Fruit fly (Drosophila melanogaster) whole organism, embryonic: Measurements from ENCODE around the gene CG9222.

Experiments used
- ATbp ChIP-seq: fragments of 200-800 bp; sonication (Bioruptor generic); optimal IDR thresholded peaks from 2 replicates; lab custom pipeline; 2017; ENCODE audit warnings: missing biosample characterization, mild to moderate bottlenecking, missing genetic modification characterization, missing genetic modification reagents
- Atf-2 ChIP-seq: fragments of 200-800 bp; sonication (Bioruptor generic); optimal IDR thresholded peaks from 2 replicates; lab custom pipeline; 2016; ENCODE audit warnings: missing biosample characterization, missing genetic modification characterization
- Bdp1 ChIP-seq: fragments of 200-800 bp; sonication (Bioruptor generic); optimal IDR thresholded peaks from 3 replicates; lab custom pipeline; 2016; ENCODE audit warnings: missing biosample characterization, missing genetic modification characterization
- C15 ChIP-seq: fragments of 200-800 bp; sonication (Bioruptor generic); IDR thresholded peaks from 3 replicates; pipeline ENCODE4 v1.3.6; 2022; ENCODE audit warnings: missing biosample characterization, missing genetic modification characterization
- CG10267 ChIP-seq: fragments of 200-800 bp; sonication (Bioruptor generic); optimal IDR thresholded peaks from 2 replicates; lab custom pipeline; 2018; ENCODE audit warnings: missing biosample characterization, mild to moderate bottlenecking, missing genetic modification characterization, moderate library complexity
- CG11093 ChIP-seq: fragments of 200-800 bp; sonication (Bioruptor generic); IDR thresholded peaks from 3 replicates; pipeline ENCODE4 v1.3.6; 2022; ENCODE audit warnings: missing biosample characterization, missing genetic modification characterization
- CG12744 ChIP-seq: fragments of 200-800 bp; sonication (Bioruptor generic); optimal IDR thresholded peaks from 2 replicates; lab custom pipeline; 2016; ENCODE audit warnings: missing biosample characterization, missing genetic modification characterization
- CG15011 ChIP-seq: fragments of 200-800 bp; sonication (Bioruptor generic); optimal IDR thresholded peaks from 3 replicates; lab custom pipeline; 2018; ENCODE audit warnings: missing biosample characterization, mild to moderate bottlenecking, missing genetic modification characterization
- CG17802 ChIP-seq: fragments of 200-800 bp; sonication (Bioruptor generic); optimal IDR thresholded peaks from 2 replicates; lab custom pipeline; 2018; ENCODE audit warnings: missing biosample characterization, mild to moderate bottlenecking, missing genetic modification characterization, moderate library complexity
- CG30431 ChIP-seq: fragments of 200-800 bp; sonication (Bioruptor generic); optimal IDR thresholded peaks from 2 replicates; lab custom pipeline; 2017; ENCODE audit warnings: missing biosample characterization, missing genetic modification characterization
- CG32772 ChIP-seq: fragments of 200-800 bp; sonication (Bioruptor generic); IDR thresholded peaks from 2 replicates; pipeline ENCODE4 v1.3.6; 2022; ENCODE audit warnings: missing biosample characterization, missing genetic modification characterization
- CG4360 ChIP-seq: fragments of 200-800 bp; sonication (Bioruptor generic); IDR thresholded peaks from 2 replicates; pipeline ENCODE4 v1.3.6; 2022; ENCODE audit warnings: missing biosample characterization, missing genetic modification characterization
- CG43689 ChIP-seq: fragments of 200-800 bp; sonication (Bioruptor generic); IDR thresholded peaks from 2 replicates; pipeline ENCODE4 v1.3.6; 2022; ENCODE audit warnings: missing biosample characterization, missing genetic modification characterization
- CG6765 ChIP-seq: fragments of 200-800 bp; sonication (Bioruptor generic); optimal IDR thresholded peaks from 3 replicates; lab custom pipeline; 2017; ENCODE audit warnings: missing biosample characterization, mild to moderate bottlenecking, missing genetic modification characterization
- CG6813 ChIP-seq: fragments of 200-800 bp; sonication (Bioruptor generic); optimal IDR thresholded peaks from 2 replicates; lab custom pipeline; 2017; ENCODE audit warnings: missing biosample characterization, missing genetic modification characterization, mild to moderate bottlenecking, moderate library complexity, missing genetic modification reagents
- CG8089 ChIP-seq: fragments of 200-800 bp; sonication (Bioruptor generic); optimal IDR thresholded peaks from 3 replicates; lab custom pipeline; 2016; ENCODE audit warnings: missing biosample characterization, missing genetic modification characterization
- CG8359 ChIP-seq: fragments of 200-800 bp; sonication (Bioruptor generic); optimal IDR thresholded peaks from 2 replicates; lab custom pipeline; 2017; ENCODE audit warnings: missing biosample characterization, mild to moderate bottlenecking, missing genetic modification characterization, borderline replicate concordance
- CG9609 ChIP-seq: fragments of 200-800 bp; sonication (Bioruptor generic); optimal IDR thresholded peaks from 3 replicates; lab custom pipeline; 2016; ENCODE audit warnings: missing biosample characterization, missing genetic modification characterization
- CG9797 ChIP-seq: fragments of 200-800 bp; sonication (Bioruptor generic); optimal IDR thresholded peaks from 3 replicates; lab custom pipeline; 2018; ENCODE audit warnings: missing biosample characterization, mild to moderate bottlenecking, missing genetic modification characterization
- CG9876 ChIP-seq: fragments of 200-800 bp; sonication (Bioruptor generic); optimal IDR thresholded peaks from 2 replicates; lab custom pipeline; 2016; ENCODE audit warnings: missing biosample characterization, missing genetic modification characterization
- Dad ChIP-seq: fragments of 200-800 bp; sonication (Bioruptor generic); optimal IDR thresholded peaks from 3 replicates; lab custom pipeline; 2016; ENCODE audit warnings: missing biosample characterization, missing genetic modification characterization
- Drgx ChIP-seq: fragments of 200-800 bp; sonication (Bioruptor generic); IDR thresholded peaks from 2 replicates; pipeline ENCODE4 v1.3.6; 2022; ENCODE audit warnings: missing biosample characterization, missing genetic modification characterization
- H2.0 ChIP-seq: fragments of 200-800 bp; sonication (Bioruptor generic); IDR thresholded peaks from 2 replicates; pipeline ENCODE4 v1.3.6; 2022; ENCODE audit warnings: missing biosample characterization, missing genetic modification characterization
- HLH54F ChIP-seq: fragments of 200-800 bp; sonication (Bioruptor generic); optimal IDR thresholded peaks from 3 replicates; lab custom pipeline; 2016; ENCODE audit warnings: missing biosample characterization, missing genetic modification characterization
- Hey ChIP-seq: fragments of 200-800 bp; sonication (Bioruptor generic); optimal IDR thresholded peaks from 3 replicates; lab custom pipeline; 2018; ENCODE audit warnings: missing biosample characterization, mild to moderate bottlenecking, missing genetic modification characterization
- Hmr ChIP-seq: fragments of 200-800 bp; sonication (Bioruptor generic); optimal IDR thresholded peaks from 3 replicates; lab custom pipeline; 2017; ENCODE audit warnings: mild to moderate bottlenecking, missing biosample characterization, missing genetic modification reagents, missing genetic modification characterization
- Hr51 ChIP-seq, 2 experiments: fragments of 200-800 bp; sonication (Bioruptor generic); optimal IDR thresholded peaks; 2 replicates in 1 of 2; 3 replicates in 1 of 2; lab custom pipeline; 2016 to 2018; ENCODE audit warnings: missing biosample characterization in 2 of 2, missing genetic modification characterization in 2 of 2, mild to moderate bottlenecking in 1 of 2, moderate library complexity in 1 of 2
- Hsf ChIP-seq: fragments of 200-800 bp; sonication (Bioruptor generic); optimal IDR thresholded peaks from 3 replicates; lab custom pipeline; 2016; ENCODE audit warnings: missing biosample characterization, missing genetic modification characterization
- Lhr ChIP-seq: fragments of 200-800 bp; sonication (Bioruptor generic); optimal IDR thresholded peaks from 3 replicates; lab custom pipeline; 2017; ENCODE audit warnings: mild to moderate bottlenecking, missing biosample characterization, missing genetic modification reagents, missing genetic modification characterization
- Ptx1 ChIP-seq: fragments of 200-800 bp; sonication (Bioruptor generic); IDR thresholded peaks from 2 replicates; pipeline ENCODE4 v1.3.6; 2022; ENCODE audit warnings: missing biosample characterization, missing genetic modification characterization
- Ravus ChIP-seq: fragments of 200-800 bp; sonication (Bioruptor generic); IDR thresholded peaks from 2 replicates; pipeline ENCODE4 v1.3.6; 2022; ENCODE audit warnings: missing biosample characterization, missing genetic modification characterization
- Rfx ChIP-seq: fragments of 200-800 bp; sonication (Bioruptor generic); IDR thresholded peaks from 2 replicates; pipeline ENCODE4 v1.3.6; 2022; ENCODE audit warnings: missing biosample characterization, missing genetic modification characterization
- Sry-β ChIP-seq: fragments of 200-800 bp; sonication (Bioruptor generic); optimal IDR thresholded peaks from 2 replicates; lab custom pipeline; 2018; ENCODE audit warnings: missing biosample characterization, mild to moderate bottlenecking, missing genetic modification characterization, moderate library complexity
- crc ChIP-seq: fragments of 200-800 bp; sonication (Bioruptor generic); optimal IDR thresholded peaks from 2 replicates; lab custom pipeline; 2016; ENCODE audit warnings: missing biosample characterization, missing genetic modification characterization
- crol ChIP-seq: fragments of 200-800 bp; sonication (Bioruptor generic); IDR thresholded peaks from 2 replicates; pipeline ENCODE4 v1.3.6; 2022; ENCODE audit warnings: missing biosample characterization, missing genetic modification characterization
- ewg ChIP-seq: fragments of 200-800 bp; sonication (Bioruptor generic); optimal IDR thresholded peaks from 3 replicates; lab custom pipeline; 2017; ENCODE audit warnings: mild to moderate bottlenecking, missing biosample characterization, missing genetic modification reagents, missing genetic modification characterization
- fd96Cb ChIP-seq: fragments of 200-800 bp; sonication (Bioruptor generic); optimal IDR thresholded peaks from 2 replicates; lab custom pipeline; 2018; ENCODE audit warnings: missing biosample characterization, mild to moderate bottlenecking, missing genetic modification characterization, moderate library complexity
- ham ChIP-seq: fragments of 200-800 bp; sonication (Bioruptor generic); IDR thresholded peaks from 2 replicates; pipeline ENCODE4 v1.3.6; 2022; ENCODE audit warnings: missing biosample characterization, missing genetic modification characterization
- her ChIP-seq: fragments of 200-800 bp; sonication (Bioruptor generic); optimal IDR thresholded peaks from 2 replicates; lab custom pipeline; 2016; ENCODE audit warnings: missing biosample characterization, missing genetic modification characterization
- jumu ChIP-seq: fragments of 200-800 bp; sonication (Bioruptor generic); optimal IDR thresholded peaks from 3 replicates; lab custom pipeline; 2016; ENCODE audit warnings: missing biosample characterization, missing genetic modification characterization
- klu ChIP-seq: fragments of 200-800 bp; sonication (Bioruptor generic); IDR thresholded peaks from 2 replicates; pipeline ENCODE4 v1.3.6; 2022; ENCODE audit warnings: missing biosample characterization, missing genetic modification characterization
- knrl ChIP-seq: fragments of 200-800 bp; sonication (Bioruptor generic); IDR thresholded peaks from 3 replicates; pipeline ENCODE4 v1.3.6; 2022; ENCODE audit warnings: missing biosample characterization, missing genetic modification characterization; ENCODE audit not compliant: partially characterized antibody
- p53 ChIP-seq: fragments of 200-800 bp; sonication (Bioruptor generic); optimal IDR thresholded peaks from 2 replicates; lab custom pipeline; 2016; ENCODE audit warnings: missing biosample characterization, missing genetic modification characterization
- pita ChIP-seq: fragments of 200-800 bp; sonication (Bioruptor generic); optimal IDR thresholded peaks from 2 replicates; lab custom pipeline; 2017; ENCODE audit warnings: missing biosample characterization, mild to moderate bottlenecking, missing genetic modification characterization
- rib ChIP-seq: fragments of 200-800 bp; sonication (Bioruptor generic); IDR thresholded peaks from 2 replicates; pipeline ENCODE4 v1.3.6; 2022; ENCODE audit warnings: missing biosample characterization, missing genetic modification characterization
- seq ChIP-seq: fragments of 200-800 bp; sonication (Bioruptor generic); IDR thresholded peaks from 2 replicates; pipeline ENCODE4 v1.3.6; 2022; ENCODE audit warnings: missing biosample characterization, missing genetic modification characterization
- ttk ChIP-seq: fragments of 200-800 bp; sonication (Bioruptor generic); IDR thresholded peaks from 2 replicates; pipeline ENCODE4 v2.1.2; 2022; ENCODE audit warnings: missing biosample characterization, missing genetic modification characterization
- tup ChIP-seq: fragments of 200-800 bp; sonication (Bioruptor generic); optimal IDR thresholded peaks from 2 replicates; lab custom pipeline; 2016; ENCODE audit warnings: missing biosample characterization, mild to moderate bottlenecking, missing genetic modification characterization, moderate library complexity
- usp ChIP-seq: fragments of >200 bp; optimal IDR thresholded peaks from 2 replicates; lab custom pipeline; 2017; ENCODE audit warnings: missing biosample characterization, missing genetic modification characterization
- yki ChIP-seq: fragments of >200 bp; optimal IDR thresholded peaks from 3 replicates; lab custom pipeline; 2018
- z ChIP-seq: fragments of 200-800 bp; sonication (Bioruptor generic); IDR thresholded peaks from 3 replicates; pipeline ENCODE4 v1.3.6; 2022; ENCODE audit warnings: missing biosample characterization, missing genetic modification characterization

CG9222 gene

dm6 chr2L:6098479-6099269, 32.1 kb upstream of the CG9222 start, which contains the start of gene CG9175 (continued):
- TF ChIP-seq Hmr = no peak
- TF ChIP-seq jumu (GFP tag; lab: Kevin White, UChicago) = peak; percentile 48
- TF ChIP-seq CG12744 (GFP tag; lab: Kevin White, UChicago) = no peak
- TF ChIP-seq ATbp = no peak
- peak; percentile 2 to 42 for TF ChIP-seq Hr51 (GFP tag; optimal IDR thresholded peaks at IDR 0.05; lab: Kevin White, UChicago)
- no peak for TF ChIP-seq Ravus (GFP tag; lab: Robert Waterston, UW)
- TF ChIP-seq Bdp1 = peak; percentile 16
- no peak for TF ChIP-seq CG8359 (GFP tag; lab: Kevin White, UChicago)
- TF ChIP-seq her (GFP tag; lab: Kevin White, UChicago) = peak; percentile 72
- TF ChIP-seq seq (GFP tag; lab: Robert Waterston, UW) = no peak
- no peak for TF ChIP-seq usp (GFP tag; lab: Kevin White, UChicago)
- TF ChIP-seq rib = peak; percentile 33; the same call in 1 of the 2 replicates
- no peak for TF ChIP-seq tup
- TF ChIP-seq Hey (tag; lab: Kevin White, UChicago) = no peak
- TF ChIP-seq CG32772 (GFP tag; lab: Robert Waterston, UW) = no peak
- peak; percentile 59 for TF ChIP-seq CG10267 (tag; lab: Kevin White, UChicago)
- TF ChIP-seq H2.0 (GFP tag; lab: Robert Waterston, UW) = no peak
- TF ChIP-seq CG9609 (GFP tag; lab: Kevin White, UChicago) = no peak
- TF ChIP-seq CG6765 (GFP tag; lab: Kevin White, UChicago) = no peak
- TF ChIP-seq Dad (GFP tag; lab: Kevin White, UChicago) = peak; percentile 46
- 0 out of 2 replicates have a peak, but pooled peaks have one; percentile 24 for TF ChIP-seq Drgx (GFP tag; lab: Robert Waterston, UW)
- peak; percentile 35 for TF ChIP-seq Sry-β
- TF ChIP-seq ewg (GFP tag; lab: Kevin White, UChicago) = peak; percentile 20
- TF ChIP-seq CG4360 (GFP tag; lab: Robert Waterston, UW) = no peak
- TF ChIP-seq crol (GFP tag; lab: Robert Waterston, UW) = peak; percentile 40
- TF ChIP-seq Hsf (GFP tag; lab: Kevin White, UChicago) = peak; percentile 26
- TF ChIP-seq CG15011 (GFP tag; lab: Kevin White, UChicago) = no peak
- TF ChIP-seq klu (GFP tag; lab: Robert Waterston, UW) = no peak
- no peak for TF ChIP-seq CG43689 (GFP tag; lab: Robert Waterston, UW)
- TF ChIP-seq yki (lab: Kevin White, UChicago) = no peak
- TF ChIP-seq Atf-2 (GFP tag; lab: Kevin White, UChicago) = peak; percentile 7
- no peak for TF ChIP-seq CG17802 (tag; lab: Kevin White, UChicago)
- no peak for TF ChIP-seq CG11093 (GFP tag; lab: Robert Waterston, UW)
- TF ChIP-seq CG9876 (GFP tag; lab: Kevin White, UChicago) = no peak
- peak; percentile 39; the same call in 1 of the 2 replicates for TF ChIP-seq Ptx1
- no peak for TF ChIP-seq CG30431 (GFP tag; lab: Kevin White, UChicago)
- peak; percentile 83 for TF ChIP-seq Lhr (GFP tag; lab: Kevin White, UChicago)
- TF ChIP-seq p53 (GFP tag; lab: Kevin White, UChicago) = peak; percentile 44
- no peak for TF ChIP-seq ttk (GFP tag; lab: Robert Waterston, UW)
- TF ChIP-seq CG6813 = no peak
- TF ChIP-seq C15 (GFP tag; lab: Robert Waterston, UW) = no peak
- no peak for TF ChIP-seq fd96Cb (tag; lab: Kevin White, UChicago)
- peak; percentile 94 for TF ChIP-seq knrl (GFP tag; lab: Robert Waterston, UW)
- TF ChIP-seq crc (GFP tag; lab: Kevin White, UChicago) = no peak
- TF ChIP-seq CG9797 (GFP tag; lab: Kevin White, UChicago) = peak; percentile 57
- peak; percentile 22 for TF ChIP-seq HLH54F (GFP tag; lab: Kevin White, UChicago)
- TF ChIP-seq CG8089 (GFP tag; lab: Kevin White, UChicago) = no peak
- no peak for TF ChIP-seq z
- no peak for TF ChIP-seq ham (GFP tag; lab: Robert Waterston, UW)
- peak; percentile 66 for TF ChIP-seq Rfx (GFP tag; lab: Robert Waterston, UW)
- TF ChIP-seq pita = no peak
